Fruit fly (Drosophila melanogaster) whole organism, embryonic: ENCODE data around the gene Gart.

ENCODE experiments used
- Adf1 ChIP-seq: fragments of 200-800 bp; sonication (Bioruptor generic); IDR thresholded peaks from 2 replicates; pipeline ENCODE4 v1.3.6; 2022; ENCODE audit warnings: missing biosample characterization, missing genetic modification characterization
- Asciz ChIP-seq: fragments of 200-800 bp; sonication (Bioruptor generic); optimal IDR thresholded peaks from 2 replicates; lab custom pipeline; 2017; ENCODE audit warnings: missing biosample characterization, mild to moderate bottlenecking, missing genetic modification characterization, missing genetic modification reagents
- Blimp-1 ChIP-seq: fragments of 200-800 bp; sonication (Bioruptor generic); optimal IDR thresholded peaks from 3 replicates; lab custom pipeline; 2018; ENCODE audit warnings: missing biosample characterization, missing genetic modification characterization, mild to moderate bottlenecking, moderate library complexity, missing genetic modification reagents
- C15 ChIP-seq: fragments of 200-800 bp; sonication (Bioruptor generic); IDR thresholded peaks from 3 replicates; pipeline ENCODE4 v1.3.6; 2022; ENCODE audit warnings: missing biosample characterization, missing genetic modification characterization
- CG12071 ChIP-seq: fragments of 200-800 bp; sonication (Bioruptor generic); optimal IDR thresholded peaks from 3 replicates; lab custom pipeline; 2018; ENCODE audit warnings: missing biosample characterization, mild to moderate bottlenecking, missing genetic modification characterization
- CG12219 ChIP-seq: fragments of 200-800 bp; sonication (Bioruptor generic); optimal IDR thresholded peaks from 3 replicates; lab custom pipeline; 2018; ENCODE audit warnings: missing biosample characterization, mild to moderate bottlenecking, missing genetic modification characterization
- CG15696 ChIP-seq: fragments of 200-800 bp; sonication (Bioruptor generic); optimal IDR thresholded peaks from 2 replicates; lab custom pipeline; 2019; ENCODE audit warnings: missing biosample characterization, mild to moderate bottlenecking, missing genetic modification characterization, moderate library complexity
- CG17359 ChIP-seq: fragments of 200-800 bp; sonication (Bioruptor generic); optimal IDR thresholded peaks from 3 replicates; lab custom pipeline; 2018; ENCODE audit warnings: missing biosample characterization, mild to moderate bottlenecking, missing genetic modification characterization, moderate library complexity
- CG17385 ChIP-seq: fragments of 200-800 bp; sonication (Bioruptor generic); optimal IDR thresholded peaks from 3 replicates; lab custom pipeline; 2018; ENCODE audit warnings: missing biosample characterization, mild to moderate bottlenecking, missing genetic modification characterization
- CG17829 ChIP-seq: fragments of 200-800 bp; optimal IDR thresholded peaks from 2 replicates; lab custom pipeline; 2019; ENCODE audit warnings: missing biosample characterization, mild to moderate bottlenecking, missing genetic modification characterization, moderate library complexity
- CG31224 ChIP-seq: fragments of 200-800 bp; sonication (Bioruptor generic); IDR thresholded peaks from 2 replicates; pipeline ENCODE4 v1.3.6; 2022; ENCODE audit warnings: missing biosample characterization, missing genetic modification characterization
- CG31365 ChIP-seq: fragments of 200-800 bp; sonication (Bioruptor generic); optimal IDR thresholded peaks from 2 replicates; lab custom pipeline; 2018; ENCODE audit warnings: missing biosample characterization, mild to moderate bottlenecking, missing genetic modification characterization
- CG3163 ChIP-seq: fragments of 200-800 bp; sonication (Bioruptor generic); optimal IDR thresholded peaks from 3 replicates; lab custom pipeline; 2016; ENCODE audit warnings: missing biosample characterization, missing genetic modification characterization
- CG4328 ChIP-seq: fragments of 200-800 bp; sonication (Bioruptor generic); optimal IDR thresholded peaks from 3 replicates; lab custom pipeline; 2017; ENCODE audit warnings: missing biosample characterization, missing genetic modification reagents, missing genetic modification characterization
- CG4360 ChIP-seq: fragments of 200-800 bp; sonication (Bioruptor generic); IDR thresholded peaks from 2 replicates; pipeline ENCODE4 v1.3.6; 2022; ENCODE audit warnings: missing biosample characterization, missing genetic modification characterization
- CG6813 ChIP-seq: fragments of 200-800 bp; sonication (Bioruptor generic); optimal IDR thresholded peaks from 2 replicates; lab custom pipeline; 2017; ENCODE audit warnings: missing biosample characterization, missing genetic modification characterization, mild to moderate bottlenecking, moderate library complexity, missing genetic modification reagents
- CG9609 ChIP-seq: fragments of 200-800 bp; sonication (Bioruptor generic); optimal IDR thresholded peaks from 3 replicates; lab custom pipeline; 2016; ENCODE audit warnings: missing biosample characterization, missing genetic modification characterization
- CTCF ChIP-seq: fragments of 200-800 bp; sonication (Bioruptor generic); optimal IDR thresholded peaks from 2 replicates; lab custom pipeline; 2017; ENCODE audit warnings: missing biosample characterization, mild to moderate bottlenecking, missing genetic modification characterization, moderate library complexity
- Dip2 ChIP-seq: fragments of 200-800 bp; sonication (Bioruptor generic); IDR thresholded peaks from 2 replicates; pipeline ENCODE4 v1.3.6; 2022; ENCODE audit warnings: missing biosample characterization, missing genetic modification characterization
- Drgx ChIP-seq: fragments of 200-800 bp; sonication (Bioruptor generic); IDR thresholded peaks from 2 replicates; pipeline ENCODE4 v1.3.6; 2022; ENCODE audit warnings: missing biosample characterization, missing genetic modification characterization
- E2f1 ChIP-seq: fragments of 200-800 bp; sonication (Bioruptor generic); IDR thresholded peaks from 2 replicates; pipeline ENCODE4 v1.3.6; 2022; ENCODE audit warnings: missing biosample characterization, missing genetic modification characterization
- Ets97D ChIP-seq: fragments of 200-800 bp; sonication (Bioruptor generic); optimal IDR thresholded peaks from 3 replicates; lab custom pipeline; 2016; ENCODE audit warnings: missing biosample characterization, missing genetic modification characterization
- HLH3B ChIP-seq: fragments of 200-800 bp; sonication (Bioruptor generic); IDR thresholded peaks from 2 replicates; pipeline ENCODE4 v1.3.6; 2022; ENCODE audit warnings: missing biosample characterization, missing genetic modification characterization
- MBD-R2 ChIP-seq: fragments of 200-800 bp; sonication (Bioruptor generic); IDR thresholded peaks from 2 replicates; pipeline ENCODE4 v1.3.6; 2022; ENCODE audit warnings: missing biosample characterization, missing genetic modification characterization
- Mes4 ChIP-seq: fragments of 200-800 bp; sonication (Bioruptor generic); optimal IDR thresholded peaks from 2 replicates; lab custom pipeline; 2016; ENCODE audit warnings: missing biosample characterization, missing genetic modification characterization
- Rx ChIP-seq: fragments of 200-800 bp; sonication (Bioruptor generic); IDR thresholded peaks from 2 replicates; pipeline ENCODE4 v1.3.6; 2022; ENCODE audit warnings: missing biosample characterization, missing genetic modification characterization
- Stat92E ChIP-seq, 3 experiments: fragments of >200 bp in 2 of 3; fragments of 200-800 bp in 1 of 3; sonication (Bioruptor generic) in 1 of 3; optimal IDR thresholded peaks; 2 replicates each; lab custom pipeline; 2017 to 2019; ENCODE audit warnings: missing biosample characterization in 3 of 3, missing genetic modification characterization in 3 of 3, mild to moderate bottlenecking in 1 of 3, moderate library complexity in 1 of 3
- Trl ChIP-seq, 3 experiments: fragments of >200 bp in 2 of 3; fragments of 200-800 bp in 1 of 3; sonication (Bioruptor generic) in 1 of 3; optimal IDR thresholded peaks; 2 replicates in 1 of 3; 3 replicates in 2 of 3; lab custom pipeline; 2016 to 2017; ENCODE audit warnings: missing biosample characterization in 1 of 3, missing genetic modification characterization in 1 of 3
- ac ChIP-seq: fragments of 200-800 bp; sonication (Bioruptor generic); optimal IDR thresholded peaks from 3 replicates; lab custom pipeline; 2017; ENCODE audit warnings: missing biosample characterization, mild to moderate bottlenecking, missing genetic modification characterization
- ara ChIP-seq: fragments of 200-800 bp; sonication (Bioruptor generic); IDR thresholded peaks from 2 replicates; pipeline ENCODE4 v1.3.6; 2022; ENCODE audit warnings: missing biosample characterization, missing genetic modification characterization
- bsh ChIP-seq, 2 experiments: fragments of 200-800 bp; sonication (Bioruptor generic); optimal IDR thresholded peaks; 2 replicates each; lab custom pipeline; 2017 to 2018; ENCODE audit warnings: mild to moderate bottlenecking in 2 of 2, missing biosample characterization in 2 of 2, missing genetic modification characterization in 2 of 2, moderate library complexity in 1 of 2
- corto ChIP-seq: fragments of 200-800 bp; sonication (Bioruptor generic); optimal IDR thresholded peaks from 2 replicates; lab custom pipeline; 2016; ENCODE audit warnings: missing biosample characterization, mild to moderate bottlenecking, missing genetic modification characterization, moderate library complexity
- dan ChIP-seq: fragments of 200-800 bp; sonication (Bioruptor generic); IDR thresholded peaks from 2 replicates; pipeline ENCODE4 v1.3.6; 2022; ENCODE audit warnings: missing biosample characterization, missing genetic modification characterization
- emc ChIP-seq: fragments of 200-800 bp; sonication (Bioruptor generic); optimal IDR thresholded peaks from 2 replicates; lab custom pipeline; 2016; ENCODE audit warnings: missing biosample characterization, missing genetic modification characterization
- ewg ChIP-seq: fragments of 200-800 bp; sonication (Bioruptor generic); optimal IDR thresholded peaks from 3 replicates; lab custom pipeline; 2017; ENCODE audit warnings: mild to moderate bottlenecking, missing biosample characterization, missing genetic modification reagents, missing genetic modification characterization
- gro ChIP-seq: fragments of 200-800 bp; sonication (Bioruptor generic); optimal IDR thresholded peaks from 2 replicates; lab custom pipeline; 2016; ENCODE audit warnings: missing biosample characterization, missing genetic modification characterization
- nau ChIP-seq: fragments of 200-800 bp; sonication (Bioruptor generic); optimal IDR thresholded peaks from 3 replicates; lab custom pipeline; 2017; ENCODE audit warnings: missing biosample characterization, mild to moderate bottlenecking, missing genetic modification characterization, missing genetic modification reagents
- pho ChIP-seq: fragments of 200-800 bp; sonication (Bioruptor generic); optimal IDR thresholded peaks from 2 replicates; lab custom pipeline; 2016; ENCODE audit warnings: missing biosample characterization, missing genetic modification characterization
- phol ChIP-seq: fragments of 200-800 bp; sonication (Bioruptor generic); optimal IDR thresholded peaks from 3 replicates; lab custom pipeline; 2018; ENCODE audit warnings: missing biosample characterization, mild to moderate bottlenecking, missing genetic modification characterization, moderate library complexity
- pros ChIP-seq: fragments of 200-800 bp; sonication (Bioruptor generic); optimal IDR thresholded peaks from 3 replicates; lab custom pipeline; 2019; ENCODE audit warnings: missing biosample characterization, mild to moderate bottlenecking, missing genetic modification characterization, moderate library complexity
- run ChIP-seq: fragments of 200-800 bp; sonication (Bioruptor generic); optimal IDR thresholded peaks from 3 replicates; lab custom pipeline; 2018; ENCODE audit warnings: missing biosample characterization, mild to moderate bottlenecking, missing genetic modification characterization
- sc ChIP-seq, 3 experiments: fragments of >200 bp in 2 of 3; fragments of 200-800 bp in 1 of 3; sonication (Bioruptor generic) in 1 of 3; optimal IDR thresholded peaks; 2 replicates in 2 of 3; 3 replicates in 1 of 3; lab custom pipeline; 2017; ENCODE audit warnings: mild to moderate bottlenecking in 1 of 3, missing biosample characterization in 1 of 3, missing genetic modification characterization in 1 of 3, missing genetic modification reagents in 1 of 3
- scrt ChIP-seq: fragments of 200-800 bp; sonication (Bioruptor generic); optimal IDR thresholded peaks from 2 replicates; lab custom pipeline; 2018; ENCODE audit warnings: missing biosample characterization, mild to moderate bottlenecking, missing genetic modification characterization, moderate library complexity
- slbo ChIP-seq: fragments of 200-800 bp; sonication (Bioruptor generic); IDR thresholded peaks from 2 replicates; pipeline ENCODE4 v1.3.6; 2022; ENCODE audit warnings: missing biosample characterization, missing genetic modification characterization
- sqz ChIP-seq: fragments of 200-800 bp; sonication (Bioruptor generic); optimal IDR thresholded peaks from 3 replicates; lab custom pipeline; 2018; ENCODE audit warnings: missing biosample characterization, mild to moderate bottlenecking, missing genetic modification characterization
- tna ChIP-seq: fragments of 200-800 bp; sonication (Bioruptor generic); IDR thresholded peaks from 2 replicates; pipeline ENCODE4 v1.3.6; 2022; ENCODE audit warnings: missing biosample characterization, missing genetic modification characterization; ENCODE audit not compliant: partially characterized antibody

Gene Gart

dm6 chr2L:7050492-7051182 lies 26.9 kb upstream of the Gart start (continued):
- TF ChIP-seq ara (GFP tag; lab: Robert Waterston, UW) = 0 out of 2 replicates have a peak, but pooled peaks have one; percentile 7
- TF ChIP-seq MBD-R2 = no peak
- TF ChIP-seq Blimp-1 (GFP tag; lab: Kevin White, UChicago) = no peak

dm6 chr2L:7049680-7050289 lies 26.1 kb upstream of the Gart start:
- TF ChIP-seq pros (GFP tag; lab: Kevin White, UChicago) (peak; percentile 10), sqz (GFP tag; lab: Kevin White, UChicago) (peak; percentile 45), ac (GFP tag; lab: Kevin White, UChicago) (peak; percentile 12), Drgx (peak; percentile 29; the same call in 1 of the 2 replicates), ewg (peak; percentile 61), CG4360 (peak; percentile 87), Blimp-1 (GFP tag; lab: Kevin White, UChicago) (peak; percentile 15), pho (GFP tag; lab: Kevin White, UChicago) (peak; percentile 5), Trl (optimal IDR thresholded peaks at IDR 0.05; lab: Kevin White, UChicago) (peak; percentile 25 to 45), Trl (GFP tag; optimal IDR thresholded peaks at IDR 0.05; lab: Kevin White, UChicago) (no peak), emc (no peak), gro (GFP tag; lab: Kevin White, UChicago) (no peak), CG31365 (no peak), Adf1 (GFP tag; lab: Robert Waterston, UW) (peak; percentile 69), tna (no peak), run (tag; lab: Kevin White, UChicago) (no peak), Dip2 (GFP tag; lab: Robert Waterston, UW) (no peak), Rx (no peak), CG12071 (GFP tag; lab: Kevin White, UChicago) (no peak), CG4328 (GFP tag; lab: Kevin White, UChicago) (no peak), HLH3B (0 out of 2 replicates have a peak, but pooled peaks have one; percentile 6), CG31224 (no peak), dan (GFP tag; lab: Robert Waterston, UW) (no peak), Ets97D (GFP tag; lab: Kevin White, UChicago) (no peak), CG17829 (tag; lab: Kevin White, UChicago) (no peak)

dm6 chr2L:7049009-7049647 lies 25.4 kb upstream of the Gart start:
- TF ChIP-seq nau (GFP tag; lab: Kevin White, UChicago) (no peak), CG15696 (no peak), CG17385 (peak; percentile 95), Stat92E (GFP tag; optimal IDR thresholded peaks at IDR 0.05; lab: Kevin White, UChicago) (no peak), corto (GFP tag; lab: Kevin White, UChicago) (peak; percentile 12), CG6813 (GFP tag; lab: Kevin White, UChicago) (no peak), Mes4 (GFP tag; lab: Kevin White, UChicago) (peak; percentile 35), CTCF (GFP tag; lab: Kevin White, UChicago) (no peak), CG9609 (GFP tag; lab: Kevin White, UChicago) (no peak), phol (tag; lab: Kevin White, UChicago) (no peak), bsh (GFP tag; optimal IDR thresholded peaks at IDR 0.05; lab: Kevin White, UChicago) (peak; percentile 19 to 24), CG3163 (GFP tag; lab: Kevin White, UChicago) (peak; percentile 3), scrt (GFP tag; lab: Kevin White, UChicago) (peak; percentile 49), Asciz (no peak), sc (optimal IDR thresholded peaks at IDR 0.05; lab: Kevin White, UChicago) (no peak), sc (GFP tag; optimal IDR thresholded peaks at IDR 0.05; lab: Kevin White, UChicago) (no peak), C15 (GFP tag; lab: Robert Waterston, UW) (no peak), E2f1 (GFP tag; lab: Robert Waterston, UW) (no peak), CG12219 (GFP tag; lab: Kevin White, UChicago) (peak; percentile 9), CG17359 (peak; percentile 7), slbo (peak; percentile 48; the same call in 1 of the 2 replicates)
